Worm (Caenorhabditis elegans): ENCODE measurements around the gene mtm-5.

DNA sequence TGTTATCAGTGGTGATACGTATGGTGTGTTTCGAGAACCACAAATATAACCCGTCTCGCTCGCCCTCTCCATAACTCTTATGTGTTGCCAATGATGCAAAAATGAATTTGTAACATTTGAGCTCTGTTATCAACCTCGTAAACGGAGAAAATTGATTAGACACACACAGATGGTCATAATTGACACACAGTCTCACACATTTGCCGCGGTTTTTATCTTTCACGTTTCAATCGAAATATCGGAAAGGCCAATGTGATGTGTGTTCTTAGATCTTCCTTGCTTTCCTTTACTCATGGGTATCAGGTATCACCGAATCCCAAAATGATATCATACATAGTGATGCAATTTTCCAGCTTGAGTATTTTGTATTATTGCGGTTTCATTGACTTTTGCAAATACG is 29.6 kb downstream of the mtm-5 start:
- TF ChIP-seq pha-4 (tag; optimal IDR thresholded peaks at IDR 0.05) (no peak), mab-5 (tag; optimal IDR thresholded peaks at IDR 0.05) (no peak), snpc-4 (tag; optimal IDR thresholded peaks at IDR 0.05) (no peak), lin-13 (tag; optimal IDR thresholded peaks at IDR 0.05) (no peak), ham-2 (GFP tag; optimal IDR thresholded peaks at IDR 0.05) (no peak), blmp-1 (tag; optimal IDR thresholded peaks at IDR 0.05) (no peak), tbx-8 (GFP tag; optimal IDR thresholded peaks at IDR 0.05) (no peak), nhr-76 (tag; optimal IDR thresholded peaks at IDR 0.05) (no peak), zip-8 (tag; optimal IDR thresholded peaks at IDR 0.05) (no peak), unc-62 (GFP tag; optimal IDR thresholded peaks at IDR 0.05) (no peak), lsy-2 (tag; optimal IDR thresholded peaks at IDR 0.05) (no peak), nhr-12 (tag; optimal IDR thresholded peaks at IDR 0.05) (no peak), unc-39 (tag; optimal IDR thresholded peaks at IDR 0.05) (no peak), ces-1 (GFP tag; optimal IDR thresholded peaks at IDR 0.05) (no peak)

Measured in whole organism, mixed stage, embryonic.